Fruit fly (Drosophila melanogaster): ENCODE measurements around the gene unc-45.

DNA sequence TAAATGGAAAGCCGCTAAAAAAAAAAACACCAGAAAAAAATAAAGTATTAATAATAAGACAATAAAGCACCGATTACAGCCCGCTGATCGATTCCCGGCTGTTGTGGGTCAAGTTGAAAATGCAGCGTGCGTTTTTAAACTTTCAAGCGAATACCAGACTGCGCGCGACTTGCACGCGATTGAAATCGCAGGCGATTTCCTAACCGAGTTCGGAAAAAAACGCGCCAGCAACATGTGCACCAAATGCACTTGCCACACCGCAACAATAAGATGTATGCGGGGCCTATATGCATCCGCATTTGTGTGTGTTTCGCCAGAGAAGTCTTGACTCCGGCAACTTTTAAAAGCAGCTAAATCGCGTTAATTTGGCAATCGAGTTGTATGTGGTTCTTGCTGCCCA is 41.7 kb upstream of the unc-45 start:
- TF ChIP-seq h (optimal IDR thresholded peaks at IDR 0.05) (no peak), Myc (optimal IDR thresholded peaks at IDR 0.05) (no peak), psq (optimal IDR thresholded peaks at IDR 0.05) (no peak), ttk (optimal IDR thresholded peaks at IDR 0.05) (no peak), Sin3A (optimal IDR thresholded peaks at IDR 0.05) (no peak), insv (optimal IDR thresholded peaks at IDR 0.05) (no peak)
